Worm (Caenorhabditis elegans): ENCODE results near the gene wdr-5.1.

Gene wdr-5.1

ce11 chrIII:3677378-3677777, 27.7 kb upstream of the wdr-5.1 start:
- TF ChIP-seq sea-2 (GFP tag; optimal IDR thresholded peaks at IDR 0.05) (peak; percentile 18), mml-1 (tag; optimal IDR thresholded peaks at IDR 0.05) (no peak), lin-39 (tag; optimal IDR thresholded peaks at IDR 0.05) (peak; percentile 89), ceh-28 (tag; optimal IDR thresholded peaks at IDR 0.05) (peak; percentile 90), nfya-1 (tag; optimal IDR thresholded peaks at IDR 0.05; ENCODE audit: insufficient read depth) (peak; percentile 83), nhr-12 (tag; optimal IDR thresholded peaks at IDR 0.05) (no peak), tbx-2 (tag; optimal IDR thresholded peaks at IDR 0.05) (peak; percentile 11), hmg-11 (tag; optimal IDR thresholded peaks at IDR 0.05) (peak; percentile 78), elt-3 (tag; optimal IDR thresholded peaks at IDR 0.05) (no peak), ztf-11 (tag; optimal IDR thresholded peaks at IDR 0.05) (no peak), ama-1 (optimal IDR thresholded peaks at IDR 0.05) (peak; percentile 26), snpc-4 (tag; optimal IDR thresholded peaks at IDR 0.05) (peak; percentile 17), fkh-10 (GFP tag; optimal IDR thresholded peaks at IDR 0.05) (peak; percentile 82), lsy-12 (tag; optimal IDR thresholded peaks at IDR 0.05) (peak; percentile 15), egl-5 (tag; optimal IDR thresholded peaks at IDR 0.05) (peak; percentile 80), fkh-2 (tag; optimal IDR thresholded peaks at IDR 0.05) (peak; percentile 5), lin-15B (tag; optimal IDR thresholded peaks at IDR 0.05) (peak; percentile 43), nhr-43 (tag; optimal IDR thresholded peaks at IDR 0.05; ENCODE audit: poor library complexity, severe bottlenecking) (no peak), R02D3.7 (tag; optimal IDR thresholded peaks at IDR 0.05) (no peak), jun-1 (tag; optimal IDR thresholded peaks at IDR 0.05) (peak; percentile 15), ceh-9 (tag; optimal IDR thresholded peaks at IDR 0.05) (no peak), pha-4 (tag; optimal IDR thresholded peaks at IDR 0.05) (peak; percentile 63), nhr-237 (tag; optimal IDR thresholded peaks at IDR 0.05) (no peak)

ce11 chrIII:3679083-3679482, 26.0 kb upstream of the wdr-5.1 start:
- TF ChIP-seq lsy-12 (tag; optimal IDR thresholded peaks at IDR 0.05) = no peak
- peak; percentile 36 for TF ChIP-seq lin-39 (tag; optimal IDR thresholded peaks at IDR 0.05)

ce11 chrIII:3681351-3681938, 23.6 kb upstream of the wdr-5.1 start:
- no peak for TF ChIP-seq nhr-12 (tag; optimal IDR thresholded peaks at IDR 0.05)
- TF ChIP-seq elt-2 (tag; optimal IDR thresholded peaks at IDR 0.05) = no peak
- TF ChIP-seq nhr-25 (tag; optimal IDR thresholded peaks at IDR 0.05) = no peak
- no peak for TF ChIP-seq lsy-12 (tag; optimal IDR thresholded peaks at IDR 0.05)
- no peak for TF ChIP-seq unc-39 (tag; optimal IDR thresholded peaks at IDR 0.05)
- TF ChIP-seq fkh-2 (tag; optimal IDR thresholded peaks at IDR 0.05) = no peak
- no peak for TF ChIP-seq snpc-4 (tag; optimal IDR thresholded peaks at IDR 0.05)
- TF ChIP-seq ceh-16 (tag; optimal IDR thresholded peaks at IDR 0.05) = no peak
- no peak for TF ChIP-seq mml-1 (tag; optimal IDR thresholded peaks at IDR 0.05)
- TF ChIP-seq nhr-76 (tag; optimal IDR thresholded peaks at IDR 0.05) = no peak
- no peak for TF ChIP-seq sea-2 (GFP tag; optimal IDR thresholded peaks at IDR 0.05)
- TF ChIP-seq hmg-11 (tag; optimal IDR thresholded peaks at IDR 0.05) = peak; percentile 29
- TF ChIP-seq ama-1 (optimal IDR thresholded peaks at IDR 0.05) = no peak
- TF ChIP-seq zag-1 (tag; optimal IDR thresholded peaks at IDR 0.05) = no peak
- no peak for TF ChIP-seq aly-2 (tag; optimal IDR thresholded peaks at IDR 0.05)
- no peak for TF ChIP-seq pqm-1 (tag; optimal IDR thresholded peaks at IDR 0.05)
- TF ChIP-seq ztf-11 (tag; optimal IDR thresholded peaks at IDR 0.05) = no peak
- TF ChIP-seq nfya-1 (tag; optimal IDR thresholded peaks at IDR 0.05; ENCODE audit: insufficient read depth) = peak; percentile 32
- TF ChIP-seq elt-3 (tag; optimal IDR thresholded peaks at IDR 0.05) = no peak
- no peak for TF ChIP-seq elt-1 (tag; optimal IDR thresholded peaks at IDR 0.05)
- no peak for TF ChIP-seq eor-1 (tag; optimal IDR thresholded peaks at IDR 0.05)
- TF ChIP-seq fos-1 (tag; optimal IDR thresholded peaks at IDR 0.05) = no peak
- peak; percentile 23 for TF ChIP-seq nhr-23 (tag; optimal IDR thresholded peaks at IDR 0.05)
- TF ChIP-seq ceh-28 (tag; optimal IDR thresholded peaks at IDR 0.05) = no peak

ce11 chrIII:3682869-3683403, 22.1 kb upstream of the wdr-5.1 start:
- TF ChIP-seq ceh-9 (tag; optimal IDR thresholded peaks at IDR 0.05) (no peak), nfya-1 (tag; optimal IDR thresholded peaks at IDR 0.05; ENCODE audit: insufficient read depth) (peak; percentile 87)

All from whole organism, L3 larva.